Worm (Caenorhabditis elegans) whole organism, L4/young adult: ENCODE results near the gene ztf-27.

ENCODE experiments used
- W03F9.2 ChIP-seq: fragments of 150-350 bp; optimal IDR thresholded peaks from 2 replicates; lab custom pipeline; 2014; ENCODE audit warnings: missing biosample characterization, missing genetic modification characterization
- dao-5 ChIP-seq: sonication (generic microtip); optimal IDR thresholded peaks from 2 replicates; lab custom pipeline; 2016; ENCODE audit warnings: missing genotype, missing genetic modification characterization, moderate library complexity, missing compliant biosample characterization
- him-1 ChIP-seq: sonication (generic microtip); optimal IDR thresholded peaks from 2 replicates; lab custom pipeline; 2016; ENCODE audit warnings: missing genotype, missing genetic modification reagents, missing genetic modification characterization, missing compliant biosample characterization

The ztf-27 gene

DNA sequence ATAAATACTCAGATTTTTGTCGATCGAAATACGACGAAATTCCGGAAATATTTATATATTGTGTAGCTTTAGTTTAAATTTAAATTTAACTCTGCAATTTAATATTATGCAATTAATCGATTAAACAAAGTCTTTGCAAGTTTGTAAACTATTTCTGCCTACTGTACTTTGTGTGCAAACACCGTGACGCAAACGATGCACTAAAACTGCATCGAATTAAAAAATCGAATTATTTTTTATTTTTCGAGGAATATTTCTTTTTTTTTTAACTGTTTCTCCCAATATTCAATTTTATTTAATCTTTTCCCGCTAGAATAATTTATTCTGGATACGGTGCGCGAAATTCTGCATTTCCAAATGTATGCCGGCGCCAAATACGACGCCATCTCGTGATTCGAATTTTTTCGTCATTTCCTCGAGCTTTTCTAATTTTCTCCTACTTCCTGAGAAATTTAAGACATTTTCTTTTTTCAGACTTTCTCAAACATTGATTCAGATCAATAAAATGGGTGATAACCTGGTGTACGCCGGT, 31.3 kb downstream of the ztf-27 start, which contains the start of gene eif-2A:
TSS of gene eif-2A (plus strand) at position 469 of the 532 bp plus-strand sequence.
- no peak for TF ChIP-seq him-1 (tag; lab: Kevin White, UChicago)
- peak; percentile 15 for TF ChIP-seq W03F9.2 (tag; lab: Kevin White, UChicago)

DNA sequence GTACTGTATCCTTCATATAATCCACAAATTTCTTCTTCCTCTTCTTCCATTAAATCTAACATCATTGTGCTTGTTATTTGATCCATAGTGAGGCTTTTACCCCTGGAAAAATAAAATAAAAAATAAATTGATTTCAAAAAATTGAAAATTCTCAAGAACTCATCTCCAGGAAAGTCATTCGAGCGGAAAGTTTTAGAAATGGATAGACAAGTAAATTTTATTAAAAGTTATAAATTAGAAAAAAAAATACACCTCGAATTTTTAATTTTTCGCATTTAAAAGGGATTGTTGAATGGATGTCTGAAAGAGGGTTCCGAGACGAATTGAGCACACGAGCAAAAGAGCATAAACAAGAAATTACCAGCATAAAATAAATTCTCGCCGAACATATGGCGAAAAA, 36.8 kb downstream of the ztf-27 start, which contains the start of gene frpr-21:
TSS of gene frpr-21 (minus strand) at position 101 of the 400 bp plus-strand sequence.
- TF ChIP-seq him-1 (tag; lab: Kevin White, UChicago), result no peak

DNA sequence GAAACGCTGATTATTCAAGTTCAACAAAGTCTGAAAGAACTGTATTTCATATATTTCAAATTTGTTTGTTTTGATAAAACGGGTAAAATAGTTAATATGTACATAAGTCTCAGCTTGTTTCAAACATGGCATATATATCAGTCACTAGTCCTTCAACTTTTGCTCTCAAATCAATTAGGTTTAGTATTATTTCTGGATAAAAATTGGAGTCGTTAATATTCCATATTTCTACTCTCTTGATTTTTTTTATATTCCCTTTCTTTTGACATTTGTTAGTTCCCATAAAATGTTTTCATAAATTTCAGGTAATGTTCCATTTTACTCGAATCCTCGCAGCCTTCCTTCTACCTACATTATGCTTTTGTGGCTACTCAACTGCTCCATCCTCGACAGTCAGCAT, 50.7 kb downstream of the ztf-27 start, which contains the start of gene cut-4:
TSS of gene cut-4 (plus strand) at position 301 of the 400 bp plus-strand sequence.
- no peak for TF ChIP-seq dao-5 (tag; lab: Kevin White, UChicago)
- no peak for TF ChIP-seq W03F9.2 (tag; lab: Kevin White, UChicago)
- TF ChIP-seq him-1 (tag; lab: Kevin White, UChicago), result no peak
